Worm (Caenorhabditis elegans) whole organism, L1 larva: ENCODE results near the gene ecps-1.
A peak's percentile ranks its signal among the peaks of the same experiment; 100 is the strongest.

ENCODE experiments used
- C16A3.4 ChIP-seq: fragments of 150-350 bp; optimal IDR thresholded peaks from 2 replicates; lab custom pipeline; 2014; ENCODE audit warnings: missing biosample characterization, missing genetic modification characterization
- C34B4.2 ChIP-seq: sonication (generic microtip); optimal IDR thresholded peaks from 2 replicates; lab custom pipeline; 2017; ENCODE audit warnings: mild to moderate bottlenecking, missing genetic modification characterization, missing compliant biosample characterization
- Y116A8C.19 ChIP-seq: sonication (generic microtip); optimal IDR thresholded peaks from 2 replicates; lab custom pipeline; 2016; ENCODE audit warnings: missing compliant biosample characterization, missing genetic modification characterization, borderline replicate concordance
- aha-1 ChIP-seq: fragments of 150-350 bp; optimal IDR thresholded peaks from 2 replicates; lab custom pipeline; 2014; ENCODE audit warnings: missing biosample characterization, missing genetic modification characterization
- aly-2 ChIP-seq: fragments of 150-350 bp; optimal IDR thresholded peaks from 2 replicates; lab custom pipeline; 2014; ENCODE audit warnings: missing biosample characterization, missing genetic modification characterization
- ama-1 ChIP-seq: fragments of 150-350 bp; optimal IDR thresholded peaks from 2 replicates; lab custom pipeline; 2014
- ceh-63 ChIP-seq: fragments of 200-800 bp; sonication (Bioruptor generic); optimal IDR thresholded peaks from 2 replicates; lab custom pipeline; 2018; ENCODE audit warnings: mild to moderate bottlenecking, missing genetic modification characterization, missing compliant biosample characterization
- ceh-8 ChIP-seq: fragments of 200-800 bp; sonication (Bioruptor generic); optimal IDR thresholded peaks from 2 replicates; lab custom pipeline; 2018; ENCODE audit warnings: mild to moderate bottlenecking, missing genetic modification characterization, moderate library complexity, missing compliant biosample characterization
- ceh-82 ChIP-seq, 3 experiments: fragments of 150-350 bp in 1 of 3; sonication (generic microtip) in 2 of 3; optimal IDR thresholded peaks; 2 replicates each; lab custom pipeline; 2014 to 2017; ENCODE audit warnings: missing biosample characterization in 3 of 3, missing genetic modification characterization in 3 of 3
- ces-1 ChIP-seq: fragments of 150-350 bp; optimal IDR thresholded peaks from 2 replicates; lab custom pipeline; 2014; ENCODE audit warnings: missing biosample characterization, missing genetic modification reagents, missing genetic modification characterization
- dpl-1 ChIP-seq, 3 experiments: fragments of 150-350 bp in 2 of 3; sonication (generic microtip) in 1 of 3; optimal IDR thresholded peaks; 2 replicates each; lab custom pipeline; 2014 to 2017; ENCODE audit warnings: missing biosample characterization in 3 of 3, missing genetic modification characterization in 3 of 3, missing genetic modification reagents in 3 of 3
- efl-1 ChIP-seq, 4 experiments: fragments of 150-350 bp; optimal IDR thresholded peaks in 3 of 4; peaks in 1 of 4; 1 replicate in 1 of 4; 2 replicates in 3 of 4; lab custom pipeline; 2014; ENCODE audit warnings: missing biosample characterization in 2 of 4, missing genetic modification characterization in 2 of 4, missing genetic modification reagents in 2 of 4
- egl-13 ChIP-seq: sonication (generic microtip); optimal IDR thresholded peaks from 2 replicates; lab custom pipeline; 2016; ENCODE audit warnings: missing genotype, missing genetic modification reagents, missing genetic modification characterization, missing compliant biosample characterization
- egl-27 ChIP-seq, 2 experiments: fragments of 150-350 bp in 1 of 2; sonication (generic microtip); optimal IDR thresholded peaks; 3 replicates each; lab custom pipeline; 2017 to 2018; ENCODE audit warnings: missing biosample characterization in 2 of 2, missing genetic modification characterization in 2 of 2, missing genetic modification reagents in 2 of 2
- grh-1 ChIP-seq: fragments of 200-800 bp; sonication (Bioruptor generic); IDR thresholded peaks from 2 replicates; pipeline ENCODE4 v1.3.6; 2022; ENCODE audit warnings: missing genetic modification reagents, missing genetic modification characterization, missing compliant biosample characterization
- hlh-4 ChIP-seq: sonication (generic microtip); optimal IDR thresholded peaks from 2 replicates; lab custom pipeline; 2016; ENCODE audit warnings: mild to moderate bottlenecking, missing genetic modification characterization, missing compliant biosample characterization
- hpl-2 ChIP-seq: fragments of 150-350 bp; optimal IDR thresholded peaks from 2 replicates; lab custom pipeline; 2014; ENCODE audit warnings: missing biosample characterization, missing genetic modification reagents, missing genetic modification characterization
- isw-1 ChIP-seq: fragments of 200-800 bp; sonication (Bioruptor generic); IDR thresholded peaks from 2 replicates; pipeline ENCODE4 v1.3.6; 2022; ENCODE audit warnings: missing genetic modification characterization, missing compliant biosample characterization
- jun-1 ChIP-seq: fragments of 150-350 bp; optimal IDR thresholded peaks from 2 replicates; lab custom pipeline; 2014; ENCODE audit warnings: missing biosample characterization, missing genetic modification reagents, missing genetic modification characterization
- lin-15B ChIP-seq: fragments of 150-350 bp; sonication (generic microtip); optimal IDR thresholded peaks from 3 replicates; lab custom pipeline; 2014; ENCODE audit warnings: missing biosample characterization, missing genetic modification characterization
- lin-39 ChIP-seq: fragments of 150-350 bp; optimal IDR thresholded peaks from 2 replicates; lab custom pipeline; 2014; ENCODE audit warnings: missing biosample characterization, missing genetic modification reagents, missing genetic modification characterization
- lsy-2 ChIP-seq, 2 experiments: fragments of 150-350 bp; optimal IDR thresholded peaks; 2 replicates each; lab custom pipeline; 2014; ENCODE audit warnings: missing biosample characterization in 2 of 2, missing genetic modification characterization in 2 of 2
- mab-9 ChIP-seq: fragments of 200-800 bp; sonication (Bioruptor generic); IDR thresholded peaks from 2 replicates; pipeline ENCODE4 v1.3.6; 2022; ENCODE audit warnings: missing genetic modification reagents, missing genetic modification characterization, missing compliant biosample characterization
- mdl-1 ChIP-seq, 2 experiments: fragments of 150-350 bp; optimal IDR thresholded peaks; 2 replicates each; lab custom pipeline; 2014 to 2017; ENCODE audit warnings: missing biosample characterization in 2 of 2, missing genetic modification characterization in 2 of 2, inconsistent platforms in 1 of 2
- mef-2 ChIP-seq: fragments of 150-350 bp; optimal IDR thresholded peaks from 2 replicates; lab custom pipeline; 2014; ENCODE audit warnings: missing biosample characterization, missing genetic modification characterization
- nhr-11 ChIP-seq: fragments of 150-350 bp; optimal IDR thresholded peaks from 2 replicates; lab custom pipeline; 2014; ENCODE audit warnings: missing biosample characterization, missing genetic modification characterization
- nhr-237 ChIP-seq: fragments of 150-350 bp; optimal IDR thresholded peaks from 2 replicates; lab custom pipeline; 2014; ENCODE audit warnings: missing biosample characterization, missing genetic modification characterization
- nhr-28 ChIP-seq: fragments of 150-350 bp; optimal IDR thresholded peaks from 2 replicates; lab custom pipeline; 2014; ENCODE audit warnings: missing biosample characterization, missing genetic modification characterization
- nhr-71 ChIP-seq: sonication (generic microtip); optimal IDR thresholded peaks from 2 replicates; lab custom pipeline; 2016; ENCODE audit warnings: mild to moderate bottlenecking, missing genetic modification characterization, moderate library complexity, missing compliant biosample characterization
- nhr-77 ChIP-seq: fragments of 150-350 bp; optimal IDR thresholded peaks from 2 replicates; lab custom pipeline; 2014; ENCODE audit warnings: missing biosample characterization, missing genetic modification characterization
- nhr-85 ChIP-seq: sonication (generic microtip); peaks from one replicate; lab custom pipeline; 2016; ENCODE audit warnings: missing genetic modification characterization, inconsistent platforms, missing compliant biosample characterization
- nhr-90 ChIP-seq: sonication (generic microtip); optimal IDR thresholded peaks from 2 replicates; lab custom pipeline; 2016; ENCODE audit warnings: mild to moderate bottlenecking, missing genetic modification characterization, missing compliant biosample characterization; ENCODE audit not compliant: poor library complexity
- pag-3 ChIP-seq: sonication (generic microtip); optimal IDR thresholded peaks from 2 replicates; lab custom pipeline; 2017; ENCODE audit warnings: missing genetic modification characterization, mild to moderate bottlenecking, missing compliant biosample characterization, antibody characterized with exemption, borderline replicate concordance; ENCODE audit not compliant: insufficient read depth
- rnt-1 ChIP-seq: sonication (generic microtip); optimal IDR thresholded peaks from 2 replicates; lab custom pipeline; 2016; ENCODE audit warnings: mild to moderate bottlenecking, missing genetic modification characterization, moderate library complexity, missing compliant biosample characterization
- snpc-4 ChIP-seq: fragments of 150-350 bp; optimal IDR thresholded peaks from 2 replicates; lab custom pipeline; 2014; ENCODE audit warnings: missing biosample characterization, missing genetic modification characterization
- snu-23 ChIP-seq: sonication (generic microtip); optimal IDR thresholded peaks from 2 replicates; lab custom pipeline; 2016; ENCODE audit warnings: missing genetic modification characterization, missing compliant biosample characterization
- tlp-1 ChIP-seq: fragments of 150-350 bp; optimal IDR thresholded peaks from 2 replicates; lab custom pipeline; 2014; ENCODE audit warnings: missing biosample characterization, missing genetic modification characterization
- unc-62 ChIP-seq: fragments of 150-350 bp; optimal IDR thresholded peaks from 2 replicates; lab custom pipeline; 2014; ENCODE audit warnings: missing biosample characterization, missing genetic modification reagents, missing genetic modification characterization
- unc-98 ChIP-seq: fragments of 200-800 bp; sonication (Bioruptor generic); IDR thresholded peaks from 2 replicates; pipeline ENCODE4 v1.3.6; 2022; ENCODE audit warnings: missing genetic modification characterization, missing compliant biosample characterization
- xbp-1 ChIP-seq: sonication (generic microtip); optimal IDR thresholded peaks from 2 replicates; lab custom pipeline; 2016; ENCODE audit warnings: missing genetic modification characterization, missing compliant biosample characterization
- zag-1 ChIP-seq: fragments of 150-350 bp; optimal IDR thresholded peaks from 2 replicates; lab custom pipeline; 2014; ENCODE audit warnings: missing biosample characterization, missing genetic modification characterization
- zip-4 ChIP-seq: fragments of 200-800 bp; sonication (Bioruptor generic); optimal IDR thresholded peaks from 2 replicates; lab custom pipeline; 2018; ENCODE audit warnings: mild to moderate bottlenecking, missing genetic modification characterization, moderate library complexity, missing compliant biosample characterization
- ztf-11 ChIP-seq, 2 experiments: sonication (generic microtip); optimal IDR thresholded peaks; 2 replicates each; lab custom pipeline; 2016 to 2017; ENCODE audit warnings: missing genetic modification characterization in 2 of 2, missing biosample characterization in 1 of 2, missing compliant biosample characterization in 1 of 2
- ztf-4 ChIP-seq: fragments of 150-350 bp; optimal IDR thresholded peaks from 2 replicates; lab custom pipeline; 2014; ENCODE audit warnings: missing biosample characterization, missing genetic modification characterization

Gene ecps-1

DNA sequence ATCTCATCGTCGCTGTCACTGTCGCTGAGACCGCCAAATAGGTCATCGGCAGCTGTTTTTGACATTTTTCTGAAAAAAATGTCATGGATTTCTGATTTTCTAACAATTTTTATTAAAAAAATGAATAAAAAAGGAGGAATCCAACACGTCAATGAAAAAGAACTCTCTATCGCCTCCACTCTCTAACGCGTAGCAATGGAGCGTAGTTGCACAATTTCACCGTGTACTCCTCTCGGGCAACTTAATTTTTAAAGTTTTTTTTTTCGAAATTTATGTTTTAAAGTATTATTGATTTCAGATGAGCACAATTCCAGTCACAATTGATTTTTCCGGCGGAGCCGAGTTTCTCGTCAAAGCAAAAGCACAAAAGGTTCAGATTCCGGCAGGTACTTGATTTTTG lies 44.8 kb upstream of the ecps-1 start, which contains the start of the genes taf-11.3 and urm-1 (continued):
- TF ChIP-seq ceh-82 (tag; optimal IDR thresholded peaks at IDR 0.05; lab: Kevin White, UChicago): peak; percentile 84 to 90 (median 87)
- TF ChIP-seq zip-4 (GFP tag; lab: Kevin White, UChicago): no peak
- no peak for TF ChIP-seq hpl-2 (GFP tag; lab: Kevin White, UChicago)
- no peak for TF ChIP-seq hlh-4 (tag; lab: Kevin White, UChicago)
- no peak for TF ChIP-seq lin-39 (tag; lab: Kevin White, UChicago)
- peak; percentile 90 for TF ChIP-seq xbp-1 (tag; lab: Kevin White, UChicago)
- peak; percentile 88 for TF ChIP-seq lin-15B (tag; lab: Kevin White, UChicago)
- peak; percentile 87 to 89 for TF ChIP-seq lsy-2 (tag; optimal IDR thresholded peaks at IDR 0.05; lab: Kevin White, UChicago)
- no peak for TF ChIP-seq jun-1 (tag; lab: Kevin White, UChicago)
- TF ChIP-seq mef-2 (tag; lab: Kevin White, UChicago): peak; percentile 39
- peak; percentile 80 to 86 for TF ChIP-seq efl-1 (optimal IDR thresholded peaks at IDR 0.05; lab: Kevin White, UChicago)
- TF ChIP-seq efl-1 (GFP tag; optimal IDR thresholded peaks at IDR 0.05 in 1 of 2; lab: Kevin White, UChicago): peak; percentile 82 to 97
- no peak for TF ChIP-seq ama-1 (lab: Kevin White, UChicago)
- peak; percentile 76 to 83 (median 80) for TF ChIP-seq dpl-1 (GFP tag; optimal IDR thresholded peaks at IDR 0.05; lab: Kevin White, UChicago)
- TF ChIP-seq nhr-28: no peak
- no peak for TF ChIP-seq aha-1 (tag; lab: Kevin White, UChicago)
- TF ChIP-seq aly-2 (tag; lab: Kevin White, UChicago): peak; percentile 1
- no peak for TF ChIP-seq C34B4.2 (tag; lab: Kevin White, UChicago)
- TF ChIP-seq C16A3.4 (tag; lab: Kevin White, UChicago): peak; percentile 89
- no peak for TF ChIP-seq zag-1 (tag; lab: Kevin White, UChicago)
- no peak for TF ChIP-seq ceh-8 (GFP tag; lab: Kevin White, UChicago)
- TF ChIP-seq nhr-237: peak; percentile 32
- peak; percentile 88 for TF ChIP-seq nhr-71 (tag; lab: Kevin White, UChicago)
- TF ChIP-seq pag-3 (tag; lab: Kevin White, UChicago): no peak
- no peak for TF ChIP-seq nhr-11 (tag; lab: Kevin White, UChicago)
- peak; percentile 72 for TF ChIP-seq nhr-90 (tag; lab: Kevin White, UChicago)
- TF ChIP-seq nhr-77 (tag; lab: Kevin White, UChicago): peak; percentile 27
- peak; percentile 81 for TF ChIP-seq nhr-85 (tag; lab: Kevin White, UChicago)
- peak; percentile 84 for TF ChIP-seq rnt-1
- TF ChIP-seq snu-23: peak; percentile 93
- no peak for TF ChIP-seq egl-27 (tag; optimal IDR thresholded peaks at IDR 0.05; lab: Kevin White, UChicago)
- TF ChIP-seq isw-1: peak; percentile 54
- peak; percentile 60 for TF ChIP-seq egl-13 (tag; lab: Kevin White, UChicago)
- no peak for TF ChIP-seq ces-1 (GFP tag; lab: Kevin White, UChicago)
- TF ChIP-seq ztf-11 (tag; optimal IDR thresholded peaks at IDR 0.05; lab: Kevin White, UChicago): peak in 1 of 2 experiments; percentile 67
- no peak for TF ChIP-seq ceh-63
- no peak for TF ChIP-seq unc-98
- TF ChIP-seq mdl-1 (tag; optimal IDR thresholded peaks at IDR 0.05; lab: Kevin White, UChicago): peak in 1 of 2 experiments; percentile 17
- TF ChIP-seq snpc-4: peak; percentile 64
- TF ChIP-seq unc-62 (GFP tag; lab: Kevin White, UChicago): no peak
- no peak for TF ChIP-seq Y116A8C.19 (tag; lab: Kevin White, UChicago)
- no peak for TF ChIP-seq grh-1 (GFP tag; lab: Robert Waterston, UW)
- TF ChIP-seq mab-9 (GFP tag; lab: Robert Waterston, UW): no peak

DNA sequence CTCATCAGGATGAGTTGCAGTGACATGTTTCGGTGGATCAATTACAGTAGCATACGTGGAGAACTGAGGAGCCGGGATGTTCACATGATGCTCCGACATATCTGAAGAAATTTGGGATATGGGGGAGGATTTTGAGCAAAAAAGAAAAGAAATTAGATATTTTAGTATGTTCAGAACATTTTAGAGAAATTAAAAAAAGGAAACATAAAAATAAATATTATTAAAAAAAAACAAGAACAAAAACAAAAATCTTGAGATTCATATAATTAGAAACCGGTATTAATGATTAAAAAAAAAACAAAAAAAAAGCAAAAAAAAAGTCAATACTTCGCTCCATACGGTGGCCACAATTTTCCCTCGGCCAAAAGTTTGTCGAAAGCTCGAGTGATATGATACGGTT lies 43.4 kb upstream of the ecps-1 start, which contains the start of gene rab-33:
Gene rab-33 (minus strand): TSS at position 101 of the 400 bp plus-strand sequence.
- TF ChIP-seq rnt-1: no peak
- no peak for TF ChIP-seq nhr-71 (tag; lab: Kevin White, UChicago)
- no peak for TF ChIP-seq mdl-1 (tag; optimal IDR thresholded peaks at IDR 0.05; lab: Kevin White, UChicago)
- no peak for TF ChIP-seq ztf-4
- no peak for TF ChIP-seq tlp-1 (tag; lab: Kevin White, UChicago)
